Fruit fly (Drosophila melanogaster) whole organism: ENCODE results near the gene Exo84.
A peak's percentile ranks its signal among the peaks of the same experiment; 100 is the strongest.

Experiments
- CG8478 ChIP-seq: fragments of >200 bp; optimal IDR thresholded peaks from 2 replicates; lab custom pipeline; 2018; ENCODE audit warnings: inconsistent platforms
- Dll ChIP-seq: fragments of >200 bp; optimal IDR thresholded peaks from 2 replicates; lab custom pipeline; 2017
- EcR ChIP-seq, 2 experiments: fragments of >200 bp; optimal IDR thresholded peaks; 2 replicates each; lab custom pipeline; 2017; ENCODE audit warnings: missing biosample characterization in 2 of 2, missing genetic modification characterization in 2 of 2, missing genetic modification reagents in 2 of 2
- pan ChIP-seq: fragments of >200 bp; optimal IDR thresholded peaks from 2 replicates; lab custom pipeline; 2017
- psq ChIP-seq: fragments of >200 bp; optimal IDR thresholded peaks from 2 replicates; lab custom pipeline; 2017
- usp ChIP-seq: fragments of >200 bp; optimal IDR thresholded peaks from 2 replicates; lab custom pipeline; 2017; ENCODE audit warnings: missing biosample characterization, missing genetic modification characterization, mixed read lengths

DNA sequence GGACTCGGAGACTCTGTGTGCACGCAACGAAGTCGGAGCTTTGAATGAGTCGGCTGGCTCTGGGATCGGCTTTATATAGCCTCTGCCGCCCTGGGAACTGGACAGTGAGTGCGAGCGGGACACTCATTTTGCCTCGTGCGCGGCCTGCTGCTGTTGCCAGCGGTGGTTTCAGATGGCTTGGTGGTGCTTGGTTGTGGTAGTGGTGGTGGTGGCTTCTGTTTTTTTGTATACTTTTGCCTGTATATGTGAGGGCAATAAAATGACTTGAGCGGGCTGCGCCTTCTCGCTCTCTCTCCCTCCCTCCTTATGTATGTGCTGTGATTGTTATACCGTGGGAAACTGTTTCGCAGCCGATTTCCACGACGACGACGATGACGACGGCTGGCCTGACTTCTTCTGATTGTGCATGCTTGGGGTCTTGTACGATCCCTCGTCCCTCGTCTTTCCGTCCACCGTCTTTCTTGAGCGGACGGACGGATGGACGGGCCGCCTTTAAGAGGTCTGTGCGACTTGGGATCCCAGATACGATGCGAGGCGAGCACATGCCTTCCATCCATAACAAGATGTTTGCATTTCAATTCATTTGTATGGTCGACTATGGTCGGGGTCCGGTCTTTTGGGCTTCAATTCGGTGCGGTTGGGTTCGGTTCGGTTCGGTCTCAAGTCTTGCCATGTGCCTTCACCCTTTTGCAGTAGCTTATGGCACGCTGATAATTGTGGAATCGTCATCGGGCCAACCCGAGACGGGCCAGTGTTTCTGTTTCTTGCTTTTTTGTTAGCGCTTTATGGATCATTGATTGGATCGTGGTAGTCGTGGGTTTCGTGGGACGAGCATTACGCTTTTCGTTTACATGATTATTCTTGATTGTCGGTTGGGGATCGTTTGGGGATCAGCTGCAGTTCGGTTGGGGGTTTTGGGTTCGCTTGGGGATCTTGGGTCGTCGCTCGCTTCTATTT lies 45.8 kb downstream of the Exo84 start:
- TF ChIP-seq EcR (GFP tag; optimal IDR thresholded peaks at IDR 0.05; lab: Kevin White, UChicago) (peak in 1 of 2 experiments; percentile 52), Dll (lab: Kevin White, UChicago) (peak; percentile 71), CG8478 (no peak), pan (lab: Kevin White, UChicago) (no peak), psq (lab: Kevin White, UChicago) (no peak), usp (no peak)
